Fruit fly (Drosophila melanogaster): ENCODE data around the gene CG7768.
A peak's percentile ranks its signal among the peaks of the same experiment; 100 is the strongest.

CG7768 gene

DNA sequence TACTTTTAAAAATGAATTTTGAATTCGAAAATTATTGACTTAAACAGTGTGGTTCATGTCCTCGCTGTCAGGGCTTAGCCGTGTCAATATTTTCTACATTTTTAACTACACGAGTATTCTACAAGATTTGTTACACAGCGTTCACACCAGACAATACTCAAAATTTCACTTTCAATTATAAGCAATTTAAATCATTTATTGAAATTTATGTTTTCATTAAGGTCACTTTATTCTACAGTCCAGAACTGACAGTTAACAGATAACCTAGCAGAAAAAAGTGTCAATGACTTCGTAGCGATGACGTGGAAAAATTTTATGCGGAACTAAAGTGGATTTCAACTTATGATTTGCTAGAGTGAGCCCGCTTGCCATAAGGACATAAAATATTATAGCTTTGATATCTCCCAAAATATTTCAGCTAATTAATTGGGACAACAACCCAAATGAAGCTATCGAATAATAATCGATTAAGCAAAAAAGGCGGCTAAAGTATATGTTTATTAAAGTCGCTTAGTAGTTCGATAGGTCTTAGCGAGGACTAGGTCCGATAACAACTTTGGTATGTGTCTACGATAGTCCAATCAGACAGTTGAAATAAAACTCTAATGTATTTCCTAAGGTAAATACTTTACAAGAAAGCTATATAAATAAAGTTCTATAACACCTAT lies 27.9 kb upstream of the CG7768 start (continued):
- no peak for TF ChIP-seq luna (GFP tag; optimal IDR thresholded peaks at IDR 0.05)
- peak; percentile 21 for TF ChIP-seq CG18764 (GFP tag; optimal IDR thresholded peaks at IDR 0.05)
- no peak for TF ChIP-seq corto (GFP tag; optimal IDR thresholded peaks at IDR 0.05)
- peak; percentile 73 for TF ChIP-seq HmgD (GFP tag; optimal IDR thresholded peaks at IDR 0.05)
- TF ChIP-seq CG12219 (GFP tag; optimal IDR thresholded peaks at IDR 0.05) = peak; percentile 37
- no peak; the same call in 1 of the 2 replicates for TF ChIP-seq NFAT (GFP tag; IDR thresholded peaks at IDR 0.05)
- peak; percentile 40 for TF ChIP-seq Side (GFP tag; optimal IDR thresholded peaks at IDR 0.05)
- peak; percentile 57 for TF ChIP-seq pzg (GFP tag; optimal IDR thresholded peaks at IDR 0.05)
- TF ChIP-seq CG8924 (tag; optimal IDR thresholded peaks at IDR 0.05) = peak; percentile 43
- TF ChIP-seq caup (GFP tag; optimal IDR thresholded peaks at IDR 0.05; ENCODE audit: severe bottlenecking) = peak; percentile 59
- peak; percentile 61; the same call in 1 of the 2 replicates for TF ChIP-seq Ada2b (GFP tag; IDR thresholded peaks at IDR 0.05)
- 0 out of 2 replicates have a peak, but pooled peaks have one; percentile 23 for TF ChIP-seq wor (GFP tag; IDR thresholded peaks at IDR 0.05)
- peak; percentile 55; the same call in 1 of the 2 replicates for TF ChIP-seq Nf-YA (GFP tag; IDR thresholded peaks at IDR 0.05)
- no peak for TF ChIP-seq CG3407 (GFP tag; optimal IDR thresholded peaks at IDR 0.05)
- TF ChIP-seq CG17359 (tag; optimal IDR thresholded peaks at IDR 0.05) = peak; percentile 40
- peak; percentile 84 for TF ChIP-seq CTCF (GFP tag; optimal IDR thresholded peaks at IDR 0.05)
- TF ChIP-seq crp (GFP tag; optimal IDR thresholded peaks at IDR 0.05) = no peak
- TF ChIP-seq CG17829 (tag; optimal IDR thresholded peaks at IDR 0.05) = no peak
- TF ChIP-seq CG6654 (GFP tag; optimal IDR thresholded peaks at IDR 0.05) = no peak
- peak; percentile 40; the same call in 1 of the 2 replicates for TF ChIP-seq sim (GFP tag; IDR thresholded peaks at IDR 0.05)
- peak; percentile 64 for TF ChIP-seq B-H1 (GFP tag; IDR thresholded peaks at IDR 0.05)
- peak; percentile 63 for TF ChIP-seq CG14710 (tag; optimal IDR thresholded peaks at IDR 0.05)
- TF ChIP-seq dpn (GFP tag; optimal IDR thresholded peaks at IDR 0.05) = peak in 1 of 2 experiments; percentile 36
- peak; percentile 57 for TF ChIP-seq BtbVII (GFP tag; optimal IDR thresholded peaks at IDR 0.05)
- peak; percentile 0 for TF ChIP-seq crc (GFP tag; optimal IDR thresholded peaks at IDR 0.05)
- peak; percentile 18 for TF ChIP-seq CG1792 (GFP tag; optimal IDR thresholded peaks at IDR 0.05)
- peak; percentile 31 for TF ChIP-seq tin (GFP tag; optimal IDR thresholded peaks at IDR 0.05)
- TF ChIP-seq Rfx (GFP tag; IDR thresholded peaks at IDR 0.05) = peak; percentile 83
- TF ChIP-seq CG9609 (GFP tag; optimal IDR thresholded peaks at IDR 0.05) = peak; percentile 2
- peak; percentile 39 for TF ChIP-seq dmrt11E (tag; optimal IDR thresholded peaks at IDR 0.05)
- peak; percentile 74 for TF ChIP-seq Xrp1 (GFP tag; IDR thresholded peaks at IDR 0.05)
- TF ChIP-seq Hmx (GFP tag; optimal IDR thresholded peaks at IDR 0.05) = no peak
- TF ChIP-seq CG17568 (GFP tag; optimal IDR thresholded peaks at IDR 0.05) = peak; percentile 4
- TF ChIP-seq cwo (GFP tag; optimal IDR thresholded peaks at IDR 0.05) = peak; percentile 2
- peak; percentile 70 for TF ChIP-seq Xbp1 (GFP tag; optimal IDR thresholded peaks at IDR 0.05)
- TF ChIP-seq CG3847 (GFP tag; IDR thresholded peaks at IDR 0.05) = peak; percentile 64
- peak; percentile 75; the same call in 2 of the 3 replicates for TF ChIP-seq ase (GFP tag; IDR thresholded peaks at IDR 0.05)
- TF ChIP-seq chif (GFP tag; optimal IDR thresholded peaks at IDR 0.05) = no peak
- no peak for TF ChIP-seq exex (tag; optimal IDR thresholded peaks at IDR 0.05)
- TF ChIP-seq CG4854 (GFP tag; optimal IDR thresholded peaks at IDR 0.05) = no peak
- 0 out of 2 replicates have a peak, but pooled peaks have one; percentile 16 for TF ChIP-seq Oaz (GFP tag; IDR thresholded peaks at IDR 0.05)
- TF ChIP-seq MTF-1 (GFP tag; optimal IDR thresholded peaks at IDR 0.05; ENCODE audit: borderline replicate concordance) = peak; percentile 36
- peak; percentile 46 for TF ChIP-seq amos (GFP tag; IDR thresholded peaks at IDR 0.05; ENCODE audit: partially characterized antibody)
- peak; percentile 35; the same call in 1 of the 2 replicates for TF ChIP-seq ap (GFP tag; IDR thresholded peaks at IDR 0.05)
- peak; percentile 62 for TF ChIP-seq Scr (GFP tag; IDR thresholded peaks at IDR 0.05; ENCODE audit: partially characterized antibody)
- peak; percentile 23; the same call in 1 of the 2 replicates for TF ChIP-seq CG31441 (GFP tag; IDR thresholded peaks at IDR 0.05)
- TF ChIP-seq CG14014 (GFP tag; IDR thresholded peaks at IDR 0.05) = peak; percentile 82
- no peak for TF ChIP-seq pan (optimal IDR thresholded peaks at IDR 0.05)
- TF ChIP-seq pan (GFP tag; optimal IDR thresholded peaks at IDR 0.05 in 1 of 2, IDR thresholded peaks at IDR 0.05 in 1 of 2) = peak in 1 of 2 experiments; percentile 83
- peak; percentile 51 for TF ChIP-seq lilli (GFP tag; optimal IDR thresholded peaks at IDR 0.05)

All from whole organism, embryonic.